Worm (Caenorhabditis elegans): ENCODE measurements around the gene cogc-6.

ce11 chrV:8251075-8251474 lies 30.0 kb upstream of the cogc-6 start:
- no peak for TF ChIP-seq nhr-77 (tag; optimal IDR thresholded peaks at IDR 0.05)
- no peak for TF ChIP-seq mdl-1 (tag; optimal IDR thresholded peaks at IDR 0.05)
- no peak for TF ChIP-seq ceh-16 (tag; optimal IDR thresholded peaks at IDR 0.05)
